Worm (Caenorhabditis elegans): ENCODE results near the gene R06B9.5.

DNA sequence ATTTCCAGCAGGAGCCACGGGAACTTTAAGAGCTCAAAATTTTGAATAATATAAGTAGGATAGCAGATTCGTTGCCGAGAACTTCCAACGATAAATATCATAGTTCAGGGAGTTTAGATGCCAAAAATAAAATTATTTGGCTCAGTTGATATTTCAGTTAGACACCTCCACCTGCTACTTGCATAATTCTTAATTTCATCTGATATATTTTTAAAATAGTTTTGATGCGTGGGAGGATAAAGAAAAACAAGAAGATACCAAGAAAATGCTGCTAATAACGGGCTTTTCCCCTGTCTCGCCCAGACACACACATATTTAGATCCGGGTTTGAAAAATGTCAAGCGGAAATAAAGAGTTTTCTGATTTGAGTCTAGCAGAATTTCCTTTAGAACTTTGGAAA lies 14.9 kb upstream of the R06B9.5 start, which contains the start of gene sre-46:
- TF ChIP-seq dao-5 (tag; optimal IDR thresholded peaks at IDR 0.05) = no peak
- no peak for TF ChIP-seq W03F9.2 (tag; optimal IDR thresholded peaks at IDR 0.05)

Data from whole organism, L4/young adult.